Worm (Caenorhabditis elegans): Measurements from ENCODE around the gene ZK688.5.

DNA sequence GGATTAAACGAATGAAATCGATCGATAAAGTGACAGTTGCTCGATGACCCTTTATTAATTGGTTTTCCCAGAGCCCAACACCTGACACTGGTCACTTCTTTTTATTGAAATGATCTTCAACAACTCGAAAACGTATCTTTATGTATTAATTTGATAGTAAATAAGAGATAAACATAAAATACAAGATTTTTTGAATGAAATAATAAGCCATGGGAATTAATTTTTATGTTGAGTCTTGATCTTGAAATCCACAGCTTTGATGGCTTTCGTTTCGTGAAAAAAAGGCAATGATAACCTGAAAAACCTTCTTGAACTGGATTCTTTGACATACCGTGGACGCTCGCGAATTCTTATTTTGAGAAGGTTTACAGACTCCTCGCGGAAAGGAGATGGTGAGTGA, 16.1 kb upstream of the ZK688.5 start, which contains the start of gene pcp-5:
- TF ChIP-seq pqm-1 (tag; optimal IDR thresholded peaks at IDR 0.05) (no peak), nhr-76 (tag; optimal IDR thresholded peaks at IDR 0.05) (no peak), nhr-20 (tag; optimal IDR thresholded peaks at IDR 0.05) (no peak), nhr-77 (tag; optimal IDR thresholded peaks at IDR 0.05) (no peak), nhr-237 (tag; optimal IDR thresholded peaks at IDR 0.05) (no peak), sox-4 (tag; optimal IDR thresholded peaks at IDR 0.05) (no peak), ztf-11 (tag; optimal IDR thresholded peaks at IDR 0.05) (no peak), fkh-4 (tag; optimal IDR thresholded peaks at IDR 0.05; ENCODE audit: borderline replicate concordance) (no peak)

Measured in whole organism, L1 larva.